Fruit fly (Drosophila melanogaster) whole organism, prepupa: ENCODE results near the gene ZnT77C.
A peak's percentile ranks its signal among the peaks of the same experiment; 100 is the strongest.

Source experiments
- Blimp-1 ChIP-seq: fragments of 200-800 bp; sonication (Bioruptor generic); optimal IDR thresholded peaks from 3 replicates; lab custom pipeline; 2017; ENCODE audit warnings: missing biosample characterization, missing genetic modification characterization, mild to moderate bottlenecking, moderate library complexity, missing genetic modification reagents
- CG10631 ChIP-seq: fragments of 200-800 bp; sonication (Bioruptor generic); optimal IDR thresholded peaks from 2 replicates; lab custom pipeline; 2016; ENCODE audit warnings: missing biosample characterization, missing genetic modification characterization
- CG10669 ChIP-seq: fragments of 200-800 bp; sonication (Bioruptor generic); optimal IDR thresholded peaks from 3 replicates; lab custom pipeline; 2018; ENCODE audit warnings: missing biosample characterization, mild to moderate bottlenecking, missing genetic modification characterization, moderate library complexity
- CG11294 ChIP-seq: fragments of 200-800 bp; sonication (Bioruptor generic); IDR thresholded peaks from 2 replicates; pipeline ENCODE4 v1.3.6; 2022; ENCODE audit warnings: missing biosample characterization, missing genetic modification characterization
- CG11762 ChIP-seq: fragments of 200-800 bp; sonication (Bioruptor generic); optimal IDR thresholded peaks from 3 replicates; lab custom pipeline; 2016; ENCODE audit warnings: missing biosample characterization, missing genetic modification characterization; ENCODE audit not compliant: insufficient read depth
- CG11902 ChIP-seq: fragments of 200-800 bp; sonication (Bioruptor generic); optimal IDR thresholded peaks from 3 replicates; lab custom pipeline; 2016; ENCODE audit warnings: missing biosample characterization, missing genetic modification characterization
- CG15336 ChIP-seq: fragments of 200-800 bp; sonication (Bioruptor generic); IDR thresholded peaks from 2 replicates; pipeline ENCODE4 v1.3.6; 2022; ENCODE audit warnings: missing biosample characterization, missing genetic modification characterization
- CG1621 ChIP-seq: fragments of 200-800 bp; sonication (Bioruptor generic); optimal IDR thresholded peaks from 3 replicates; lab custom pipeline; 2018; ENCODE audit warnings: missing biosample characterization, mild to moderate bottlenecking, missing genetic modification characterization
- CG16779 ChIP-seq: fragments of 200-800 bp; sonication (Bioruptor generic); optimal IDR thresholded peaks from 3 replicates; lab custom pipeline; 2017; ENCODE audit warnings: missing biosample characterization, mild to moderate bottlenecking, missing genetic modification characterization
- CG3032 ChIP-seq: fragments of 200-800 bp; optimal IDR thresholded peaks from 2 replicates; lab custom pipeline; 2019; ENCODE audit warnings: missing biosample characterization, mild to moderate bottlenecking, missing genetic modification characterization, moderate library complexity
- CG31627 ChIP-seq: fragments of 200-800 bp; sonication (Bioruptor generic); optimal IDR thresholded peaks from 3 replicates; lab custom pipeline; 2016; ENCODE audit warnings: missing biosample characterization, missing genetic modification characterization
- CG32006 ChIP-seq: fragments of 200-800 bp; sonication (Bioruptor generic); optimal IDR thresholded peaks from 3 replicates; lab custom pipeline; 2017; ENCODE audit warnings: missing biosample characterization, mild to moderate bottlenecking, missing genetic modification characterization
- CG3919 ChIP-seq: fragments of 200-800 bp; sonication (Bioruptor generic); optimal IDR thresholded peaks from 3 replicates; lab custom pipeline; 2016; ENCODE audit warnings: missing biosample characterization, missing genetic modification characterization
- CG4318 ChIP-seq: fragments of 200-800 bp; sonication (Bioruptor generic); optimal IDR thresholded peaks from 3 replicates; lab custom pipeline; 2017; ENCODE audit warnings: missing biosample characterization, mild to moderate bottlenecking, missing genetic modification characterization
- CG6163 ChIP-seq: fragments of 200-800 bp; sonication (Bioruptor generic); IDR thresholded peaks from 3 replicates; pipeline ENCODE4 v1.3.6; 2022; ENCODE audit warnings: missing biosample characterization, missing genetic modification characterization
- CG6792 ChIP-seq: fragments of 200-800 bp; sonication (Bioruptor generic); optimal IDR thresholded peaks from 3 replicates; lab custom pipeline; 2016; ENCODE audit warnings: missing biosample characterization, missing genetic modification characterization
- CG6808 ChIP-seq: fragments of 200-800 bp; sonication (Bioruptor generic); optimal IDR thresholded peaks from 3 replicates; lab custom pipeline; 2017; ENCODE audit warnings: missing biosample characterization, missing genetic modification characterization, mild to moderate bottlenecking, moderate library complexity, missing genetic modification reagents
- CG6854 ChIP-seq: fragments of 200-800 bp; sonication (Bioruptor generic); optimal IDR thresholded peaks from 2 replicates; lab custom pipeline; 2017; ENCODE audit warnings: missing biosample characterization, mild to moderate bottlenecking, missing genetic modification characterization
- CG8119 ChIP-seq: fragments of 200-800 bp; sonication (Bioruptor generic); IDR thresholded peaks from 3 replicates; pipeline ENCODE4 v1.3.6; 2022; ENCODE audit warnings: missing biosample characterization, missing genetic modification characterization
- CG8319 ChIP-seq: fragments of 200-800 bp; sonication (Bioruptor generic); optimal IDR thresholded peaks from 3 replicates; lab custom pipeline; 2016; ENCODE audit warnings: missing biosample characterization, missing genetic modification characterization
- CG8632 ChIP-seq: fragments of 200-800 bp; sonication (Bioruptor generic); optimal IDR thresholded peaks from 3 replicates; lab custom pipeline; 2016; ENCODE audit warnings: missing biosample characterization, missing genetic modification characterization
- CG9139 ChIP-seq: fragments of 200-800 bp; sonication (Bioruptor generic); optimal IDR thresholded peaks from 3 replicates; lab custom pipeline; 2017; ENCODE audit warnings: missing biosample characterization, mild to moderate bottlenecking, missing genetic modification characterization
- Eip93F ChIP-seq: fragments of 200-800 bp; sonication (Bioruptor generic); optimal IDR thresholded peaks from 2 replicates; lab custom pipeline; 2016; ENCODE audit warnings: missing biosample characterization, mild to moderate bottlenecking, missing genetic modification characterization
- Ets21C ChIP-seq: fragments of 200-800 bp; sonication (Bioruptor generic); optimal IDR thresholded peaks from 3 replicates; lab custom pipeline; 2016; ENCODE audit warnings: missing biosample characterization, missing genetic modification characterization
- Ets96B ChIP-seq: fragments of 200-800 bp; optimal IDR thresholded peaks from 2 replicates; lab custom pipeline; 2019; ENCODE audit warnings: missing biosample characterization, mild to moderate bottlenecking, missing genetic modification characterization, moderate library complexity
- Gug ChIP-seq: fragments of 200-800 bp; sonication (Bioruptor generic); IDR thresholded peaks from 2 replicates; pipeline ENCODE4 v1.3.6; 2022; ENCODE audit warnings: missing biosample characterization, missing genetic modification characterization
- Hr4 ChIP-seq: fragments of 200-800 bp; sonication (Bioruptor generic); optimal IDR thresholded peaks from 3 replicates; lab custom pipeline; 2016; ENCODE audit warnings: missing biosample characterization, missing genetic modification characterization
- Lpt ChIP-seq: fragments of 200-800 bp; sonication (Bioruptor generic); optimal IDR thresholded peaks from 3 replicates; lab custom pipeline; 2016; ENCODE audit warnings: missing biosample characterization, missing genetic modification characterization
- Met ChIP-seq: fragments of 200-800 bp; sonication (Bioruptor generic); optimal IDR thresholded peaks from 3 replicates; lab custom pipeline; 2016; ENCODE audit warnings: missing biosample characterization, missing genetic modification characterization
- OdsH ChIP-seq: fragments of 200-800 bp; sonication (Bioruptor generic); optimal IDR thresholded peaks from 3 replicates; lab custom pipeline; 2016; ENCODE audit warnings: missing biosample characterization, missing genetic modification characterization
- Smox ChIP-seq: fragments of 200-800 bp; sonication (Bioruptor generic); optimal IDR thresholded peaks from 3 replicates; lab custom pipeline; 2016; ENCODE audit warnings: missing biosample characterization, missing genetic modification characterization
- Sox14 ChIP-seq: fragments of 200-800 bp; sonication (Bioruptor generic); optimal IDR thresholded peaks from 3 replicates; lab custom pipeline; 2016; ENCODE audit warnings: missing biosample characterization, missing genetic modification characterization
- acj6 ChIP-seq: fragments of 200-800 bp; sonication (Bioruptor generic); optimal IDR thresholded peaks from 3 replicates; lab custom pipeline; 2016; ENCODE audit warnings: missing biosample characterization, missing genetic modification characterization
- cyc ChIP-seq: fragments of 200-800 bp; sonication (Bioruptor generic); optimal IDR thresholded peaks from 3 replicates; lab custom pipeline; 2016; ENCODE audit warnings: missing biosample characterization, missing genetic modification characterization
- dac ChIP-seq: fragments of 200-800 bp; sonication (Bioruptor generic); optimal IDR thresholded peaks from 2 replicates; lab custom pipeline; 2017; ENCODE audit warnings: missing biosample characterization, mild to moderate bottlenecking, missing genetic modification characterization
- dsx ChIP-seq: fragments of 200-800 bp; optimal IDR thresholded peaks from 3 replicates; lab custom pipeline; 2019; ENCODE audit warnings: missing biosample characterization, mild to moderate bottlenecking, missing genetic modification characterization, moderate library complexity; ENCODE audit not compliant: poor library complexity, severe bottlenecking
- eg ChIP-seq: fragments of 200-800 bp; sonication (Bioruptor generic); IDR thresholded peaks from 3 replicates; pipeline ENCODE4 v1.3.6; 2022; ENCODE audit warnings: missing biosample characterization, missing genetic modification characterization
- esn ChIP-seq: fragments of 200-800 bp; sonication (Bioruptor generic); optimal IDR thresholded peaks from 2 replicates; lab custom pipeline; 2016; ENCODE audit warnings: missing biosample characterization, mild to moderate bottlenecking, missing genetic modification characterization, moderate library complexity
- fd59A ChIP-seq: fragments of 200-800 bp; sonication (Bioruptor generic); optimal IDR thresholded peaks from 2 replicates; lab custom pipeline; 2017; ENCODE audit warnings: missing biosample characterization, mild to moderate bottlenecking, missing genetic modification characterization, missing genetic modification reagents
- fd85E ChIP-seq: fragments of 200-800 bp; sonication (Bioruptor generic); optimal IDR thresholded peaks from 3 replicates; lab custom pipeline; 2016; ENCODE audit warnings: missing biosample characterization, missing genetic modification characterization
- fkh ChIP-seq: fragments of 200-800 bp; sonication (Bioruptor generic); optimal IDR thresholded peaks from 3 replicates; lab custom pipeline; 2017; ENCODE audit warnings: missing biosample characterization, mild to moderate bottlenecking, missing genetic modification characterization, moderate library complexity
- lz ChIP-seq: fragments of 200-800 bp; sonication (Bioruptor generic); optimal IDR thresholded peaks from 3 replicates; lab custom pipeline; 2016; ENCODE audit warnings: missing biosample characterization, missing genetic modification characterization
- net ChIP-seq: fragments of 200-800 bp; sonication (Bioruptor generic); optimal IDR thresholded peaks from 3 replicates; lab custom pipeline; 2016; ENCODE audit warnings: missing biosample characterization, missing genetic modification characterization
- pdm3 ChIP-seq: fragments of 200-800 bp; sonication (Bioruptor generic); optimal IDR thresholded peaks from 3 replicates; lab custom pipeline; 2016; ENCODE audit warnings: missing biosample characterization, missing genetic modification characterization
- salr ChIP-seq, 2 experiments: fragments of 200-800 bp; sonication (Bioruptor generic); optimal IDR thresholded peaks; 3 replicates each; lab custom pipeline; 2016 to 2018; ENCODE audit warnings: missing biosample characterization in 2 of 2, missing genetic modification characterization in 2 of 2, mild to moderate bottlenecking in 1 of 2
- spab ChIP-seq: fragments of 200-800 bp; sonication (Bioruptor generic); optimal IDR thresholded peaks from 2 replicates; lab custom pipeline; 2017; ENCODE audit warnings: missing biosample characterization, mild to moderate bottlenecking, missing genetic modification characterization, missing genetic modification reagents
- svp ChIP-seq: fragments of 200-800 bp; sonication (Bioruptor generic); peaks from one replicate; lab custom pipeline; 2016; ENCODE audit warnings: missing biosample characterization, missing genetic modification characterization
- topi ChIP-seq: fragments of 200-800 bp; sonication (Bioruptor generic); optimal IDR thresholded peaks from 3 replicates; lab custom pipeline; 2016; ENCODE audit warnings: missing biosample characterization, missing genetic modification characterization
- vri ChIP-seq: fragments of 200-800 bp; sonication (Bioruptor generic); optimal IDR thresholded peaks from 3 replicates; lab custom pipeline; 2016; ENCODE audit warnings: missing biosample characterization, mild to moderate bottlenecking, missing genetic modification characterization

The ZnT77C gene

dm6 chr3L:20497124-20497996 lies 2.6 kb upstream of the ZnT77C start, which contains the start of gene CG32425 (continued):
- no peak for TF ChIP-seq CG8119 (GFP tag; lab: Robert Waterston, UW)
- peak; percentile 94 for TF ChIP-seq CG1621 (tag; lab: Kevin White, UChicago)
- TF ChIP-seq fkh (GFP tag; lab: Kevin White, UChicago), result peak; percentile 47
- TF ChIP-seq OdsH (GFP tag; lab: Kevin White, UChicago), result no peak
- TF ChIP-seq pdm3, result no peak
- no peak for TF ChIP-seq Smox
- TF ChIP-seq CG6854, result peak; percentile 54
- no peak for TF ChIP-seq CG31627 (GFP tag; lab: Kevin White, UChicago)
- TF ChIP-seq CG11902 (GFP tag; lab: Kevin White, UChicago), result no peak
- no peak for TF ChIP-seq Eip93F

- no peak for TF ChIP-seq CG11294
- no peak for TF ChIP-seq acj6 (GFP tag; lab: Kevin White, UChicago)
- TF ChIP-seq Blimp-1, result no peak
- no peak for TF ChIP-seq topi
- TF ChIP-seq vri (GFP tag; lab: Kevin White, UChicago), result no peak
- TF ChIP-seq dsx (GFP tag; lab: Kevin White, UChicago), result no peak
- no peak for TF ChIP-seq CG3919 (GFP tag; lab: Kevin White, UChicago)
- no peak for TF ChIP-seq CG3032
- TF ChIP-seq Gug (GFP tag; lab: Robert Waterston, UW), result no peak
- TF ChIP-seq CG8119 (GFP tag; lab: Robert Waterston, UW), result no peak
- no peak for TF ChIP-seq Sox14 (GFP tag; lab: Kevin White, UChicago)
- TF ChIP-seq dac, result no peak
- TF ChIP-seq CG4318, result no peak
- TF ChIP-seq CG9139 (GFP tag; lab: Kevin White, UChicago), result no peak
- peak; percentile 55 for TF ChIP-seq Hr4 (GFP tag; lab: Kevin White, UChicago)
- no peak for TF ChIP-seq salr (GFP tag; optimal IDR thresholded peaks at IDR 0.05; lab: Kevin White, UChicago)
- TF ChIP-seq CG10631 (GFP tag; lab: Kevin White, UChicago), result no peak
- no peak for TF ChIP-seq CG6808
- TF ChIP-seq CG15336 (GFP tag; lab: Robert Waterston, UW), result peak; percentile 25; the same call in 1 of the 2 replicates
- TF ChIP-seq CG6163 (GFP tag; lab: Robert Waterston, UW), result no peak
- TF ChIP-seq cyc, result no peak
- no peak for TF ChIP-seq CG8319
- no peak for TF ChIP-seq esn (GFP tag; lab: Kevin White, UChicago)
- no peak for TF ChIP-seq Eip93F
- TF ChIP-seq Ets96B (tag; lab: Kevin White, UChicago), result peak; percentile 9
- no peak for TF ChIP-seq Lpt (GFP tag; lab: Kevin White, UChicago)
- no peak for TF ChIP-seq CG31627 (GFP tag; lab: Kevin White, UChicago)
- TF ChIP-seq CG32006, result peak; percentile 50
- no peak for TF ChIP-seq CG16779 (tag; lab: Kevin White, UChicago)
- no peak for TF ChIP-seq CG11762
- no peak for TF ChIP-seq Ets21C (GFP tag; lab: Kevin White, UChicago)
- peak; percentile 8 for TF ChIP-seq Met
- peak; percentile 28 for TF ChIP-seq OdsH (GFP tag; lab: Kevin White, UChicago)
- TF ChIP-seq lz, result peak; percentile 13
- no peak for TF ChIP-seq CG10669 (GFP tag; lab: Kevin White, UChicago)
- TF ChIP-seq net, result no peak
- TF ChIP-seq fd59A, result no peak
- TF ChIP-seq CG6792 (GFP tag; lab: Kevin White, UChicago), result no peak
- no peak for TF ChIP-seq spab (GFP tag; lab: Kevin White, UChicago)
- no peak for TF ChIP-seq eg (GFP tag; lab: Robert Waterston, UW)
- no peak for TF ChIP-seq fkh (GFP tag; lab: Kevin White, UChicago)
- no peak for TF ChIP-seq fd85E (GFP tag; lab: Kevin White, UChicago)
- TF ChIP-seq CG8632 (GFP tag; lab: Kevin White, UChicago), result no peak
- peak; percentile 46 for TF ChIP-seq svp (GFP tag; lab: Kevin White, UChicago)
Observed at dm6 chr3L:20494262-20494601, 489 bp downstream of the ZnT77C start.
